Fruit fly (Drosophila melanogaster): Measurements from ENCODE around the gene Ca-beta.
A peak's percentile ranks its signal among the peaks of the same experiment; 100 is the strongest.

Ca-beta gene

dm6 chr2L:11113011-11113528 lies 90.3 kb downstream of the Ca-beta start, which contains the start of gene Idua:
TSS of gene Idua (minus strand) at chr2L:11113061.
- TF ChIP-seq corto (GFP tag; optimal IDR thresholded peaks at IDR 0.05) = peak; percentile 14
- peak; percentile 76 for TF ChIP-seq CG6683 (GFP tag; optimal IDR thresholded peaks at IDR 0.05)
- peak; percentile 26 for TF ChIP-seq Bteb2 (GFP tag; optimal IDR thresholded peaks at IDR 0.05)
- TF ChIP-seq Rfx (GFP tag; IDR thresholded peaks at IDR 0.05) = peak; percentile 70; the same call in 1 of the 2 replicates
- peak; percentile 52 for TF ChIP-seq Hr3 (GFP tag; optimal IDR thresholded peaks at IDR 0.05)
- no peak for TF ChIP-seq Blimp-1 (GFP tag; optimal IDR thresholded peaks at IDR 0.05)
- TF ChIP-seq sens-2 (GFP tag; IDR thresholded peaks at IDR 0.05) = no peak
- TF ChIP-seq YL-1 (GFP tag; optimal IDR thresholded peaks at IDR 0.05) = peak; percentile 26
- TF ChIP-seq insv (GFP tag; optimal IDR thresholded peaks at IDR 0.05) = peak in 1 of 2 experiments; percentile 19
- TF ChIP-seq Awh (GFP tag; IDR thresholded peaks at IDR 0.05) = peak; percentile 37; the same call in 1 of the 2 replicates
- 0 out of 4 replicates have a peak, but pooled peaks have one; percentile 48 for TF ChIP-seq chinmo (GFP tag; IDR thresholded peaks at IDR 0.05; ENCODE audit: partially characterized antibody)
- peak; percentile 11 for TF ChIP-seq fd64A (GFP tag; optimal IDR thresholded peaks at IDR 0.05)
- peak; percentile 50 for TF ChIP-seq CG2875 (GFP tag; optimal IDR thresholded peaks at IDR 0.05)
- peak; percentile 70; the same call in 2 of the 3 replicates for TF ChIP-seq CG11695 (GFP tag; IDR thresholded peaks at IDR 0.05)
- no peak for TF ChIP-seq eve (GFP tag; optimal IDR thresholded peaks at IDR 0.05)
- peak; percentile 78 for TF ChIP-seq Oli (tag; optimal IDR thresholded peaks at IDR 0.05)
- TF ChIP-seq CG10274 (GFP tag; optimal IDR thresholded peaks at IDR 0.05) = peak; percentile 44
- TF ChIP-seq HLH3B (GFP tag; IDR thresholded peaks at IDR 0.05) = peak; percentile 60
- TF ChIP-seq CG3726 (GFP tag; IDR thresholded peaks at IDR 0.05) = no peak
- peak; percentile 80 for TF ChIP-seq BtbVII (GFP tag; optimal IDR thresholded peaks at IDR 0.05)
- TF ChIP-seq CG9817 (tag; optimal IDR thresholded peaks at IDR 0.05) = peak; percentile 59
- peak; percentile 37 for TF ChIP-seq psq (GFP tag; optimal IDR thresholded peaks at IDR 0.05)
- TF ChIP-seq Ravus (GFP tag; IDR thresholded peaks at IDR 0.05) = no peak
- TF ChIP-seq E2f2 (GFP tag; IDR thresholded peaks at IDR 0.05) = peak; percentile 33; the same call in 1 of the 2 replicates
- 0 out of 2 replicates have a peak, but pooled peaks have one; percentile 33 for TF ChIP-seq CG11696 (GFP tag; IDR thresholded peaks at IDR 0.05)
- TF ChIP-seq lola (GFP tag; optimal IDR thresholded peaks at IDR 0.05) = peak in 1 of 3 experiments; percentile 36
- peak; percentile 53 for TF ChIP-seq Fer3 (tag; optimal IDR thresholded peaks at IDR 0.05)
- TF ChIP-seq CG32767 (GFP tag; IDR thresholded peaks at IDR 0.05) = peak; percentile 41; the same call in 1 of the 2 replicates
- TF ChIP-seq tgo (GFP tag; IDR thresholded peaks at IDR 0.05) = peak; percentile 57
- peak; percentile 48 for TF ChIP-seq CG14710 (tag; optimal IDR thresholded peaks at IDR 0.05)
- no peak for TF ChIP-seq CG15696 (tag; optimal IDR thresholded peaks at IDR 0.05)
- peak; percentile 2 for TF ChIP-seq CG6654 (GFP tag; optimal IDR thresholded peaks at IDR 0.05)
- TF ChIP-seq Elba2 (GFP tag; optimal IDR thresholded peaks at IDR 0.05) = no peak
- TF ChIP-seq chm (GFP tag; IDR thresholded peaks at IDR 0.05) = no peak
- peak; percentile 53 for TF ChIP-seq fd3F (GFP tag; optimal IDR thresholded peaks at IDR 0.05)
- TF ChIP-seq CG30020 (tag; optimal IDR thresholded peaks at IDR 0.05) = peak; percentile 13
- TF ChIP-seq ttk (GFP tag; IDR thresholded peaks at IDR 0.05) = peak; percentile 30; the same call in 1 of the 2 replicates
- TF ChIP-seq Drgx (GFP tag; IDR thresholded peaks at IDR 0.05) = peak; percentile 25; the same call in 1 of the 2 replicates
- no peak for TF ChIP-seq ash1 (GFP tag; optimal IDR thresholded peaks at IDR 0.05)
- no peak for TF ChIP-seq dm (GFP tag; optimal IDR thresholded peaks at IDR 0.05)
- TF ChIP-seq Dip3 (GFP tag; optimal IDR thresholded peaks at IDR 0.05) = peak; percentile 57
- no peak for TF ChIP-seq vnd (GFP tag; IDR thresholded peaks at IDR 0.05; ENCODE audit: partially characterized antibody)
- peak; percentile 67 for TF ChIP-seq CG15601 (tag; optimal IDR thresholded peaks at IDR 0.05)
- peak; percentile 58 for TF ChIP-seq Ssrp (tag; optimal IDR thresholded peaks at IDR 0.05)
- TF ChIP-seq CG10267 (tag; optimal IDR thresholded peaks at IDR 0.05) = peak; percentile 66
- no peak for TF ChIP-seq trh (GFP tag; optimal IDR thresholded peaks at IDR 0.05)
- no peak for TF ChIP-seq lab (GFP tag; optimal IDR thresholded peaks at IDR 0.05)
- TF ChIP-seq Nf-YB (GFP tag; optimal IDR thresholded peaks at IDR 0.05) = peak; percentile 45
- TF ChIP-seq lmd (GFP tag; IDR thresholded peaks at IDR 0.05) = peak; percentile 49
